Worm (Caenorhabditis elegans) whole organism, late embryonic: Measurements from ENCODE around the gene R07C3.3.

Source experiments
- C38D4.7 ChIP-seq: fragments of 200-800 bp; sonication (Bioruptor generic); optimal IDR thresholded peaks from 2 replicates; lab custom pipeline; 2018; ENCODE audit warnings: mild to moderate bottlenecking, missing genetic modification characterization, moderate library complexity, missing compliant biosample characterization
- K09A11.1 ChIP-seq: sonication (generic microtip); optimal IDR thresholded peaks from 2 replicates; lab custom pipeline; 2017; ENCODE audit warnings: antibody characterized with exemption, mild to moderate bottlenecking, missing genetic modification characterization, missing compliant biosample characterization; ENCODE audit not compliant: insufficient read depth
- ahr-1 ChIP-seq: sonication (generic microtip); optimal IDR thresholded peaks from 2 replicates; lab custom pipeline; 2016; ENCODE audit warnings: missing genetic modification characterization, missing compliant biosample characterization
- ama-1 ChIP-seq: fragments of 150-350 bp; optimal IDR thresholded peaks from 2 replicates; lab custom pipeline; 2014
- ceh-14 ChIP-seq: sonication (generic microtip); optimal IDR thresholded peaks from 2 replicates; lab custom pipeline; 2016; ENCODE audit warnings: missing genotype, missing genetic modification characterization, missing compliant biosample characterization
- ceh-19 ChIP-seq: fragments of 200-800 bp; sonication (Bioruptor generic); optimal IDR thresholded peaks from 2 replicates; lab custom pipeline; 2018; ENCODE audit warnings: mild to moderate bottlenecking, missing genetic modification characterization, missing compliant biosample characterization
- ceh-2 ChIP-seq: sonication (generic microtip); optimal IDR thresholded peaks from 2 replicates; lab custom pipeline; 2016; ENCODE audit warnings: missing genotype, missing genetic modification characterization, missing compliant biosample characterization
- ceh-22 ChIP-seq: sonication (generic microtip); optimal IDR thresholded peaks from 2 replicates; lab custom pipeline; 2017; ENCODE audit warnings: missing biosample characterization, missing genetic modification characterization
- ceh-24 ChIP-seq: sonication (generic microtip); optimal IDR thresholded peaks from 2 replicates; lab custom pipeline; 2016; ENCODE audit warnings: mild to moderate bottlenecking, missing genetic modification characterization, missing compliant biosample characterization
- ceh-34 ChIP-seq: sonication (generic microtip); optimal IDR thresholded peaks from 2 replicates; lab custom pipeline; 2016; ENCODE audit warnings: mild to moderate bottlenecking, missing genetic modification characterization, missing compliant biosample characterization
- ceh-45 ChIP-seq: fragments of 200-800 bp; sonication (Bioruptor generic); IDR thresholded peaks from 2 replicates; pipeline ENCODE4 v1.3.6; 2022; ENCODE audit warnings: missing genetic modification reagents, missing genetic modification characterization, missing compliant biosample characterization
- ceh-48 ChIP-seq: sonication (generic microtip); optimal IDR thresholded peaks from 2 replicates; lab custom pipeline; 2016; ENCODE audit warnings: missing genetic modification characterization, inconsistent platforms, missing compliant biosample characterization
- che-1 ChIP-seq: sonication (generic microtip); optimal IDR thresholded peaks from 2 replicates; lab custom pipeline; 2016; ENCODE audit warnings: mild to moderate bottlenecking, missing genetic modification characterization, missing compliant biosample characterization
- dmd-4 ChIP-seq: sonication (generic microtip); optimal IDR thresholded peaks from 2 replicates; lab custom pipeline; 2016; ENCODE audit warnings: borderline replicate concordance, missing genetic modification characterization, missing compliant biosample characterization
- elt-2 ChIP-seq: sonication (generic microtip); optimal IDR thresholded peaks from 2 replicates; lab custom pipeline; 2016; ENCODE audit warnings: missing genetic modification reagents, missing genetic modification characterization, missing compliant biosample characterization
- elt-4 ChIP-seq: sonication (generic microtip); optimal IDR thresholded peaks from 2 replicates; lab custom pipeline; 2016; ENCODE audit warnings: missing genetic modification characterization, missing compliant biosample characterization
- fax-1 ChIP-seq: sonication (generic microtip); optimal IDR thresholded peaks from 2 replicates; lab custom pipeline; 2016; ENCODE audit warnings: missing genotype, missing genetic modification characterization, missing compliant biosample characterization
- fkh-10 ChIP-seq: fragments of 150-350 bp; optimal IDR thresholded peaks from 2 replicates; lab custom pipeline; 2014; ENCODE audit warnings: missing biosample characterization, missing genetic modification reagents, missing genetic modification characterization
- fkh-6 ChIP-seq: sonication (generic microtip); optimal IDR thresholded peaks from 2 replicates; lab custom pipeline; 2016; ENCODE audit warnings: missing genetic modification characterization, missing compliant biosample characterization
- gmeb-2 ChIP-seq: sonication (generic microtip); optimal IDR thresholded peaks from 2 replicates; lab custom pipeline; 2016; ENCODE audit warnings: missing genetic modification characterization, inconsistent platforms, missing compliant biosample characterization
- hlh-13 ChIP-seq: fragments of 200-800 bp; sonication (Bioruptor generic); optimal IDR thresholded peaks from 2 replicates; lab custom pipeline; 2018; ENCODE audit warnings: mild to moderate bottlenecking, missing genetic modification characterization, missing compliant biosample characterization
- hlh-30 ChIP-seq: sonication (generic microtip); optimal IDR thresholded peaks from 2 replicates; lab custom pipeline; 2017; ENCODE audit warnings: antibody characterized with exemption, missing genetic modification characterization, missing compliant biosample characterization; ENCODE audit not compliant: insufficient read depth
- hlh-6 ChIP-seq: sonication (generic microtip); optimal IDR thresholded peaks from 2 replicates; lab custom pipeline; 2016; ENCODE audit warnings: missing genotype, missing genetic modification characterization, missing compliant biosample characterization
- mec-3 ChIP-seq: sonication (generic microtip); optimal IDR thresholded peaks from 2 replicates; lab custom pipeline; 2016; ENCODE audit warnings: borderline replicate concordance, missing genetic modification characterization, missing compliant biosample characterization
- nfya-1 ChIP-seq: sonication (generic microtip); optimal IDR thresholded peaks from 2 replicates; lab custom pipeline; 2017; ENCODE audit warnings: missing genetic modification characterization, mild to moderate bottlenecking, missing compliant biosample characterization, antibody characterized with exemption, moderate library complexity
- nhr-11 ChIP-seq: fragments of 150-350 bp; optimal IDR thresholded peaks from 2 replicates; lab custom pipeline; 2014; ENCODE audit warnings: missing biosample characterization, missing genetic modification characterization
- pqm-1 ChIP-seq: sonication (generic microtip); optimal IDR thresholded peaks from 2 replicates; lab custom pipeline; 2016; ENCODE audit warnings: missing genetic modification characterization, missing compliant biosample characterization
- pros-1 ChIP-seq: fragments of 150-350 bp; optimal IDR thresholded peaks from 2 replicates; lab custom pipeline; 2014; ENCODE audit warnings: missing biosample characterization, missing genetic modification reagents, missing genetic modification characterization
- rnt-1 ChIP-seq: sonication (generic microtip); optimal IDR thresholded peaks from 2 replicates; lab custom pipeline; 2016; ENCODE audit warnings: missing genetic modification characterization, missing compliant biosample characterization
- syd-9 ChIP-seq: sonication (generic microtip); optimal IDR thresholded peaks from 2 replicates; lab custom pipeline; 2016; ENCODE audit warnings: mild to moderate bottlenecking, missing genetic modification characterization, moderate library complexity, missing compliant biosample characterization
- tbx-2 ChIP-seq: sonication (generic microtip); optimal IDR thresholded peaks from 2 replicates; lab custom pipeline; 2016; ENCODE audit warnings: missing genetic modification characterization, missing compliant biosample characterization
- tbx-7 ChIP-seq: sonication (generic microtip); optimal IDR thresholded peaks from 2 replicates; lab custom pipeline; 2016; ENCODE audit warnings: missing genotype, missing genetic modification characterization, missing compliant biosample characterization
- ttx-3 ChIP-seq: sonication (generic microtip); optimal IDR thresholded peaks from 2 replicates; lab custom pipeline; 2016; ENCODE audit warnings: missing genetic modification reagents, missing genetic modification characterization, missing compliant biosample characterization
- unc-3 ChIP-seq, 2 experiments: fragments of 200-800 bp in 1 of 2; sonication (Bioruptor generic) in 1 of 2; sonication (generic microtip) in 1 of 2; conservative IDR thresholded peaks in 1 of 2; optimal IDR thresholded peaks in 1 of 2; 2 replicates each; pipeline versions ENCODE4 v1.3.6 to Lab custom; 2016 to 2022; ENCODE audit warnings: missing compliant biosample characterization in 2 of 2, missing genetic modification characterization in 2 of 2, missing genetic modification reagents in 1 of 2
- unc-42 ChIP-seq: sonication (generic microtip); optimal IDR thresholded peaks from 2 replicates; lab custom pipeline; 2016; ENCODE audit warnings: missing genotype, missing genetic modification characterization, missing compliant biosample characterization
- zip-5 ChIP-seq: sonication (generic microtip); optimal IDR thresholded peaks from 2 replicates; lab custom pipeline; 2016; ENCODE audit warnings: missing genetic modification characterization, missing compliant biosample characterization
- ztf-16 ChIP-seq: sonication (generic microtip); optimal IDR thresholded peaks from 2 replicates; lab custom pipeline; 2017; ENCODE audit warnings: missing genetic modification characterization, missing compliant biosample characterization

R07C3.3 gene

DNA sequence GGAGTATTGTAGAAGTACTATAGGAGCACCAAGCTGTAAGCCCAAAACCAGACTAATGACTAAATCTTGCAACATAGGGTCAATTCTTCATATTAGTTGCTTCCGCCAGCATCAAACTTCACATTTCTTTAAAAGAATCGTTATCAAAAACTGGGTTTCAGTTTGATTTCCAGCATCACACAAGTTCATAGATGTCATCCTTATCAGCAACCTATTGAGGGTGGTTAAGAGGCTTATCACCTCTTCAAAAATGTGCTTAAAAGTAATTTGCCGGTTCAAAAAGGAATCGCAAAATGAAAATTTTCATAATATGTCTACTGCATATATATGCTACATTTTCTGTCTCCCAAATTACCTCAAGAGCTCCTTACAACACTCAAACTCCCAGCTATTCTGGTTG, 5.1 kb downstream of the R07C3.3 start, which contains the start of gene clec-43:
Gene clec-43 (plus strand): TSS at position 294 of the 400 bp plus-strand sequence.
- no peak for TF ChIP-seq tbx-7 (tag; lab: Kevin White, UChicago)
- no peak for TF ChIP-seq syd-9 (tag; lab: Kevin White, UChicago)
- no peak for TF ChIP-seq ama-1
- TF ChIP-seq nhr-11 (tag; lab: Kevin White, UChicago), result no peak
- no peak for TF ChIP-seq fkh-10 (GFP tag; lab: Kevin White, UChicago)
- no peak for TF ChIP-seq zip-5 (tag; lab: Kevin White, UChicago)
- TF ChIP-seq ceh-2 (tag; lab: Kevin White, UChicago), result no peak
- TF ChIP-seq fkh-6 (tag; lab: Kevin White, UChicago), result no peak
- no peak for TF ChIP-seq ahr-1 (tag; lab: Kevin White, UChicago)
- no peak for TF ChIP-seq C38D4.7
- no peak for TF ChIP-seq gmeb-2 (tag; lab: Kevin White, UChicago)
- no peak for TF ChIP-seq ceh-14 (tag; lab: Kevin White, UChicago)
- no peak for TF ChIP-seq K09A11.1
- TF ChIP-seq pros-1 (tag; lab: Kevin White, UChicago), result no peak
- no peak for TF ChIP-seq fax-1
- TF ChIP-seq ttx-3 (tag; lab: Kevin White, UChicago), result no peak
- no peak for TF ChIP-seq rnt-1 (tag; lab: Kevin White, UChicago)
- no peak for TF ChIP-seq elt-2 (tag; lab: Kevin White, UChicago)

DNA sequence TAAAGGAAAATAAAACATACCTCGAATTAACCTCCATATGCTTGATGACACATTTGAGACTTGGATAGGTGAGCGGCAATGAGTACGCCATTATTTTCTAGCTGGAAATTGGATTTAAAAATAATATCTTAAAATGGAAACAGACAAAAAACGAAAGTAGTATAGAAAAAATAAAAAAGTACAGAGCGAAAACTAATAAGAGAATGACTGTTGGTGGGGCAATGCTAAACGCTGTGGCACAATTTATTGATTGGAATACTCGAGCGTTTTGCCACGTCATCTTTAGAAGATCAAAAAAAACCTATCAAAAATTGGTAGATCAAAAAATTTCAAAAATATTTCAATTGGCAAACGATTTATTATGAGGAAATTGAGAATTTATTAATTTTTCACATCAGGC, 9.4 kb downstream of the R07C3.3 start, which contains the start of gene fbxc-32:
Gene fbxc-32 (minus strand): TSS at position 101 of the 400 bp plus-strand sequence.
- TF ChIP-seq tbx-2 (tag; lab: Kevin White, UChicago) (no peak), pros-1 (tag; lab: Kevin White, UChicago) (no peak), hlh-13 (GFP tag; lab: Kevin White, UChicago) (no peak), ceh-45 (GFP tag; lab: Robert Waterston, UW) (no peak), ceh-2 (tag; lab: Kevin White, UChicago) (no peak), mec-3 (no peak), syd-9 (tag; lab: Kevin White, UChicago) (no peak), ztf-16 (tag; lab: Kevin White, UChicago) (no peak), fkh-6 (tag; lab: Kevin White, UChicago) (no peak), zip-5 (tag; lab: Kevin White, UChicago) (no peak), unc-3 (GFP tag; conservative IDR thresholded peaks at IDR 0.05; lab: Robert Waterston, UW) (no peak), unc-3 (tag; optimal IDR thresholded peaks at IDR 0.05; lab: Kevin White, UChicago) (no peak), hlh-6 (tag; lab: Kevin White, UChicago) (no peak), pqm-1 (tag; lab: Kevin White, UChicago) (no peak), che-1 (tag; lab: Kevin White, UChicago) (no peak)

DNA sequence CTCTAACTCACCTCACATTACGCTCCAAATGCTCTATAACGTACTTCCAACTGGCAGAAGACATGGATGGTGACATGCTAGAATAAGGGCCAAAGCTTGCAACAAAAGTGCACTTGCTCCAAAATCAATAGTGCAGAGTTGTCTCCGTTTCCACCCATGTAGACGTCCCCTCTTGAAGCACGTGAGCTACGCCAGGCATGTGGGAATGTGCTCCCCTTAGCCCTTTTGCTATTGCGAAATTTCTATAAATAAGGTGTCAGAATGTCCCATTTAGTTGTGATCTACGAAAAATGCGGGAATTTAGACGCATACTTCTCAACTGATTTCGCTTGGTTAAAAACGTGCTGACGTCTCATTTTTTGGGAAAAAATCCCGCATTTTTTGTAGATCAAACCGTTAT, 11.7 kb downstream of the R07C3.3 start:
- TF ChIP-seq nfya-1 (tag; lab: Kevin White, UChicago) (no peak), ceh-22 (tag; lab: Kevin White, UChicago) (no peak), elt-4 (tag; lab: Kevin White, UChicago) (no peak), fkh-10 (GFP tag; lab: Kevin White, UChicago) (no peak), ceh-24 (tag; lab: Kevin White, UChicago) (no peak), dmd-4 (tag; lab: Kevin White, UChicago) (no peak), ceh-19 (GFP tag; lab: Kevin White, UChicago) (peak; percentile 28), unc-42 (tag; lab: Kevin White, UChicago) (no peak), ceh-48 (tag; lab: Kevin White, UChicago) (peak; percentile 46)
- TF ChIP-seq, all 69 proteins: peak for 2

DNA sequence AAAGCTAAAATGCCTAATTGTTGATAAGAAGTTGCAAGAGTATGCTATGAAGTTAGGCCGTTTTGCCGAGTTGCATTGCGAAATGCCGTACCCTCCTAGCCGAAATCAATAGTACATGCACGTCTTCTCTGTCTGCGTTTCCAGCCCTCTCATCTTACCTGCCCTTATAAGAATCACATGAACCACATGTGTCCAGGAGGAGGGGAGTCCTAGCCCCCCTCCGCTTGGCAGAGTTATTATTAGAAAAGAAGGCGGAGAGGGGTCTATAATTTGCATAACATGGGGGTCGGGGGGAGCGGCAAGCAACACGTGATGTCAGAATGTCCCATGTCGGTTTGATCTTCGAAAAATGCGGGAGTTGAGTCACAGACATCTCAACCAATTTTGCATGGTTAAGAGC, 14.4 kb downstream of the R07C3.3 start:
- TF ChIP-seq ceh-34 (tag; lab: Kevin White, UChicago), result no peak
- TF ChIP-seq ceh-48 (tag; lab: Kevin White, UChicago), result peak; percentile 6
- peak; percentile 60 for TF ChIP-seq hlh-30 (tag; lab: Kevin White, UChicago)
